Worm (Caenorhabditis elegans) whole organism, L3 larva: ENCODE data around the gene C54E10.7.

ENCODE experiments used
- R02D3.7 ChIP-seq: fragments of 150-350 bp; optimal IDR thresholded peaks from 2 replicates; lab custom pipeline; 2014; ENCODE audit warnings: missing biosample characterization, missing genetic modification characterization
- zag-1 ChIP-seq: fragments of 150-350 bp; optimal IDR thresholded peaks from 2 replicates; lab custom pipeline; 2014; ENCODE audit warnings: missing biosample characterization, missing genetic modification characterization
- ztf-11 ChIP-seq: fragments of 150-350 bp; optimal IDR thresholded peaks from 2 replicates; lab custom pipeline; 2014; ENCODE audit warnings: missing biosample characterization, missing genetic modification characterization

ce11 chrV:18783474-18783873, 28.0 kb upstream of the C54E10.7 start, which contains the start of gene Y17D7B.10:
- TF ChIP-seq ztf-11 (no peak), zag-1 (tag; lab: Kevin White, UChicago) (no peak), R02D3.7 (tag; lab: Kevin White, UChicago) (no peak)
